Fruit fly (Drosophila melanogaster) whole organism, prepupa: ENCODE data around the gene CG16800.

ENCODE experiments used
- Blimp-1 ChIP-seq: fragments of 200-800 bp; sonication (Bioruptor generic); optimal IDR thresholded peaks from 3 replicates; lab custom pipeline; 2017; ENCODE audit warnings: missing biosample characterization, missing genetic modification characterization, mild to moderate bottlenecking, moderate library complexity, missing genetic modification reagents
- CG10631 ChIP-seq: fragments of 200-800 bp; sonication (Bioruptor generic); optimal IDR thresholded peaks from 2 replicates; lab custom pipeline; 2016; ENCODE audit warnings: missing biosample characterization, missing genetic modification characterization
- CG11902 ChIP-seq: fragments of 200-800 bp; sonication (Bioruptor generic); optimal IDR thresholded peaks from 3 replicates; lab custom pipeline; 2016; ENCODE audit warnings: missing biosample characterization, missing genetic modification characterization
- CG1621 ChIP-seq: fragments of 200-800 bp; sonication (Bioruptor generic); optimal IDR thresholded peaks from 3 replicates; lab custom pipeline; 2018; ENCODE audit warnings: missing biosample characterization, mild to moderate bottlenecking, missing genetic modification characterization
- CG16779 ChIP-seq: fragments of 200-800 bp; sonication (Bioruptor generic); optimal IDR thresholded peaks from 3 replicates; lab custom pipeline; 2017; ENCODE audit warnings: missing biosample characterization, mild to moderate bottlenecking, missing genetic modification characterization
- CG31627 ChIP-seq: fragments of 200-800 bp; sonication (Bioruptor generic); optimal IDR thresholded peaks from 3 replicates; lab custom pipeline; 2016; ENCODE audit warnings: missing biosample characterization, missing genetic modification characterization
- CG32006 ChIP-seq: fragments of 200-800 bp; sonication (Bioruptor generic); optimal IDR thresholded peaks from 3 replicates; lab custom pipeline; 2017; ENCODE audit warnings: missing biosample characterization, mild to moderate bottlenecking, missing genetic modification characterization
- CG4318 ChIP-seq: fragments of 200-800 bp; sonication (Bioruptor generic); optimal IDR thresholded peaks from 3 replicates; lab custom pipeline; 2017; ENCODE audit warnings: missing biosample characterization, mild to moderate bottlenecking, missing genetic modification characterization
- CG6163 ChIP-seq: fragments of 200-800 bp; sonication (Bioruptor generic); IDR thresholded peaks from 3 replicates; pipeline ENCODE4 v1.3.6; 2022; ENCODE audit warnings: missing biosample characterization, missing genetic modification characterization
- CG6276 ChIP-seq: fragments of 200-800 bp; sonication (Bioruptor generic); optimal IDR thresholded peaks from 2 replicates; lab custom pipeline; 2017; ENCODE audit warnings: missing biosample characterization, mild to moderate bottlenecking, missing genetic modification characterization
- CG6792 ChIP-seq: fragments of 200-800 bp; sonication (Bioruptor generic); optimal IDR thresholded peaks from 3 replicates; lab custom pipeline; 2016; ENCODE audit warnings: missing biosample characterization, missing genetic modification characterization
- CG6808 ChIP-seq: fragments of 200-800 bp; sonication (Bioruptor generic); optimal IDR thresholded peaks from 3 replicates; lab custom pipeline; 2017; ENCODE audit warnings: missing biosample characterization, missing genetic modification characterization, mild to moderate bottlenecking, moderate library complexity, missing genetic modification reagents
- CG6854 ChIP-seq: fragments of 200-800 bp; sonication (Bioruptor generic); optimal IDR thresholded peaks from 2 replicates; lab custom pipeline; 2017; ENCODE audit warnings: missing biosample characterization, mild to moderate bottlenecking, missing genetic modification characterization
- CG8119 ChIP-seq: fragments of 200-800 bp; sonication (Bioruptor generic); IDR thresholded peaks from 3 replicates; pipeline ENCODE4 v1.3.6; 2022; ENCODE audit warnings: missing biosample characterization, missing genetic modification characterization
- CG8319 ChIP-seq: fragments of 200-800 bp; sonication (Bioruptor generic); optimal IDR thresholded peaks from 3 replicates; lab custom pipeline; 2016; ENCODE audit warnings: missing biosample characterization, missing genetic modification characterization
- CG8632 ChIP-seq: fragments of 200-800 bp; sonication (Bioruptor generic); optimal IDR thresholded peaks from 3 replicates; lab custom pipeline; 2016; ENCODE audit warnings: missing biosample characterization, missing genetic modification characterization
- CG9139 ChIP-seq: fragments of 200-800 bp; sonication (Bioruptor generic); optimal IDR thresholded peaks from 3 replicates; lab custom pipeline; 2017; ENCODE audit warnings: missing biosample characterization, mild to moderate bottlenecking, missing genetic modification characterization
- Eip75B ChIP-seq: fragments of 200-800 bp; sonication (Bioruptor generic); optimal IDR thresholded peaks from 3 replicates; lab custom pipeline; 2016; ENCODE audit warnings: missing biosample characterization, missing genetic modification characterization
- Eip78C ChIP-seq: fragments of 200-800 bp; sonication (Bioruptor generic); peaks from one replicate; lab custom pipeline; 2016; ENCODE audit warnings: missing biosample characterization, missing genetic modification characterization
- Ets96B ChIP-seq: fragments of 200-800 bp; optimal IDR thresholded peaks from 2 replicates; lab custom pipeline; 2019; ENCODE audit warnings: missing biosample characterization, mild to moderate bottlenecking, missing genetic modification characterization, moderate library complexity
- Hr39 ChIP-seq: fragments of 200-800 bp; sonication (Bioruptor generic); optimal IDR thresholded peaks from 2 replicates; lab custom pipeline; 2016; ENCODE audit warnings: missing biosample characterization, missing genetic modification characterization
- OdsH ChIP-seq: fragments of 200-800 bp; sonication (Bioruptor generic); optimal IDR thresholded peaks from 3 replicates; lab custom pipeline; 2016; ENCODE audit warnings: missing biosample characterization, missing genetic modification characterization
- Sox15 ChIP-seq: fragments of 200-800 bp; sonication (Bioruptor generic); optimal IDR thresholded peaks from 3 replicates; lab custom pipeline; 2016; ENCODE audit warnings: missing biosample characterization, missing genetic modification characterization
- achi ChIP-seq: fragments of 200-800 bp; sonication (Bioruptor generic); optimal IDR thresholded peaks from 3 replicates; lab custom pipeline; 2016; ENCODE audit warnings: missing biosample characterization, missing genetic modification characterization
- acj6 ChIP-seq: fragments of 200-800 bp; sonication (Bioruptor generic); optimal IDR thresholded peaks from 3 replicates; lab custom pipeline; 2016; ENCODE audit warnings: missing biosample characterization, missing genetic modification characterization
- dac ChIP-seq: fragments of 200-800 bp; sonication (Bioruptor generic); optimal IDR thresholded peaks from 2 replicates; lab custom pipeline; 2017; ENCODE audit warnings: missing biosample characterization, mild to moderate bottlenecking, missing genetic modification characterization
- eg ChIP-seq: fragments of 200-800 bp; sonication (Bioruptor generic); IDR thresholded peaks from 3 replicates; pipeline ENCODE4 v1.3.6; 2022; ENCODE audit warnings: missing biosample characterization, missing genetic modification characterization
- fd59A ChIP-seq: fragments of 200-800 bp; sonication (Bioruptor generic); optimal IDR thresholded peaks from 2 replicates; lab custom pipeline; 2017; ENCODE audit warnings: missing biosample characterization, mild to moderate bottlenecking, missing genetic modification characterization, missing genetic modification reagents
- fd85E ChIP-seq: fragments of 200-800 bp; sonication (Bioruptor generic); optimal IDR thresholded peaks from 3 replicates; lab custom pipeline; 2016; ENCODE audit warnings: missing biosample characterization, missing genetic modification characterization
- fkh ChIP-seq: fragments of 200-800 bp; sonication (Bioruptor generic); optimal IDR thresholded peaks from 3 replicates; lab custom pipeline; 2017; ENCODE audit warnings: missing biosample characterization, mild to moderate bottlenecking, missing genetic modification characterization, moderate library complexity
- net ChIP-seq: fragments of 200-800 bp; sonication (Bioruptor generic); optimal IDR thresholded peaks from 3 replicates; lab custom pipeline; 2016; ENCODE audit warnings: missing biosample characterization, missing genetic modification characterization
- pdm3 ChIP-seq: fragments of 200-800 bp; sonication (Bioruptor generic); optimal IDR thresholded peaks from 3 replicates; lab custom pipeline; 2016; ENCODE audit warnings: missing biosample characterization, missing genetic modification characterization
- salr ChIP-seq, 2 experiments: fragments of 200-800 bp; sonication (Bioruptor generic); optimal IDR thresholded peaks; 3 replicates each; lab custom pipeline; 2016 to 2018; ENCODE audit warnings: missing biosample characterization in 2 of 2, missing genetic modification characterization in 2 of 2, mild to moderate bottlenecking in 1 of 2
- spab ChIP-seq: fragments of 200-800 bp; sonication (Bioruptor generic); optimal IDR thresholded peaks from 2 replicates; lab custom pipeline; 2017; ENCODE audit warnings: missing biosample characterization, mild to moderate bottlenecking, missing genetic modification characterization, missing genetic modification reagents
- svp ChIP-seq: fragments of 200-800 bp; sonication (Bioruptor generic); peaks from one replicate; lab custom pipeline; 2016; ENCODE audit warnings: missing biosample characterization, missing genetic modification characterization

The CG16800 gene

dm6 chr2L:13004059-13004870 lies 37.9 kb downstream of the CG16800 start, which contains the start of the genes Vha68-1 and mTor (continued):
- TF ChIP-seq CG6808 (GFP tag; lab: Kevin White, UChicago) (no peak), dac (no peak), CG6163 (GFP tag; lab: Robert Waterston, UW) (peak; percentile 86), CG31627 (GFP tag; lab: Kevin White, UChicago) (peak; percentile 89), CG6276 (GFP tag; lab: Kevin White, UChicago) (no peak), Blimp-1 (GFP tag; lab: Kevin White, UChicago) (peak; percentile 4), CG6854 (GFP tag; lab: Kevin White, UChicago) (no peak), fkh (no peak), CG8119 (GFP tag; lab: Robert Waterston, UW) (no peak; the same call in 2 of the 3 replicates), achi (GFP tag; lab: Kevin White, UChicago) (no peak), CG8319 (no peak), fd85E (GFP tag; lab: Kevin White, UChicago) (no peak), svp (no peak), salr (GFP tag; optimal IDR thresholded peaks at IDR 0.05; lab: Kevin White, UChicago) (peak in 1 of 2 experiments; percentile 38), Eip78C (GFP tag; lab: Kevin White, UChicago) (no peak), CG4318 (GFP tag; lab: Kevin White, UChicago) (no peak), CG8632 (GFP tag; lab: Kevin White, UChicago) (peak; percentile 70), acj6 (GFP tag; lab: Kevin White, UChicago) (no peak), CG32006 (GFP tag; lab: Kevin White, UChicago) (peak; percentile 83), CG6792 (GFP tag; lab: Kevin White, UChicago) (no peak), net (no peak), spab (GFP tag; lab: Kevin White, UChicago) (no peak), eg (peak; percentile 87), fd59A (GFP tag; lab: Kevin White, UChicago) (peak; percentile 35), Hr39 (peak; percentile 89), Eip75B (no peak), OdsH (GFP tag; lab: Kevin White, UChicago) (peak; percentile 87), CG1621 (peak; percentile 57), Sox15 (GFP tag; lab: Kevin White, UChicago) (peak; percentile 78), CG16779 (tag; lab: Kevin White, UChicago) (no peak), Ets96B (peak; percentile 74), CG9139 (GFP tag; lab: Kevin White, UChicago) (no peak), CG10631 (GFP tag; lab: Kevin White, UChicago) (no peak), CG11902 (GFP tag; lab: Kevin White, UChicago) (peak; percentile 81)

DNA sequence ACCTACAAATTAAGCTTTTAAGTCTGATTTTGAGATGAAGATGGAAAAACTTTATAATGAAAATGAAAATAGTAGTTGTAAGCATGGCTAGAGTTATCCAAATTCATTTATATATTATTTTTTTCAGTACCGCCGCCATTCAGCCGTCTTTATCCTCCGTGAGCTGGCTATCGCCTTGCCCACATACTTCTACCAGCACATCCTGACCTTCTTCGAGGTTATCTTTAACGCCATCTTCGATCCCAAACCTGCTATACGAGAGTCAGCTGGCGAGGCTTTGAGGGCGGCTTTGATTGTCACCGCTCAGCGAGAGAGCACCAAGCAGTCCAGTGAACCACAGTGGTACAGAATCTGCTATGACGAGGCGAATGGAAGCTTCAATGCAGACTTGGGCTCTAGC lies 38.9 kb downstream of the CG16800 start:
- TF ChIP-seq pdm3: no peak
- peak; percentile 96 for TF ChIP-seq svp
- TF ChIP-seq, all 60 proteins: peak for 1

DNA sequence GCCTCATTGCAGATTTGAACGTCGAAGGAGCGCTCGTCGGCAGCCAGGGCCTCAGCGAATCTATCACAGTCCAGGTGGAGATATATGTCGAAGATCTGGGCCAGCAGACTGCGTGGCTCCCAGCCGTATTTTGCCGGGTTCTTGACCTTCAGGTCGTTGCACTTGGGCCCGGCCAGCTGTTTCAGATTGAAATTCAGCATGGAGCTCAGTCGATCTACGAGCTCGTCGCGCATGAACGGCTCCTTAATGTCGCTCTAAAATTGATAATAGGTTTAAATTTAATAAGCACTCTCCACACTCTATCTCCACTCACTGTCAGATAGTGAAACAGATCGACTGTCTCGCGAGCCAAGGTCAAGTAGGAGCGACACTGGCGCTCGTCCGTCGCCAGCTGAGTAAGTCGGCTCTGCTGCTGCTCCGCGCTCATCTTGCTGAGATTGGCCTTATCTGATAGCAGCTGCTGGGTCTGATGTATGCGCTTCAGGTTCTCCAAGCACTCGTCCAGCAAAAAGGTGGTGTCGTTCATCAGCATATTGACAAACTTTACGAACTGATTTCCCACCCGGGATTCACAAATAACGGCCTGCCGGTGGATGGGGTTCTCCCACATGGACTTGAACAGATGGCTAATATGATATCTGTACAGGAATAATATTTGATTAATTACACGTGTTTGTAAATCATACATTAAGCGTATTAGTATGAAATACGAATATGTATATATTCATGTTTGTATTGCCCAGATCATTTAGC lies 47.8 kb downstream of the CG16800 start:
- TF ChIP-seq svp (peak; percentile 99), fd85E (GFP tag; lab: Kevin White, UChicago) (no peak)
